Fruit fly (Drosophila melanogaster): Measurements from ENCODE around the gene CG8360.

CG8360 gene

DNA sequence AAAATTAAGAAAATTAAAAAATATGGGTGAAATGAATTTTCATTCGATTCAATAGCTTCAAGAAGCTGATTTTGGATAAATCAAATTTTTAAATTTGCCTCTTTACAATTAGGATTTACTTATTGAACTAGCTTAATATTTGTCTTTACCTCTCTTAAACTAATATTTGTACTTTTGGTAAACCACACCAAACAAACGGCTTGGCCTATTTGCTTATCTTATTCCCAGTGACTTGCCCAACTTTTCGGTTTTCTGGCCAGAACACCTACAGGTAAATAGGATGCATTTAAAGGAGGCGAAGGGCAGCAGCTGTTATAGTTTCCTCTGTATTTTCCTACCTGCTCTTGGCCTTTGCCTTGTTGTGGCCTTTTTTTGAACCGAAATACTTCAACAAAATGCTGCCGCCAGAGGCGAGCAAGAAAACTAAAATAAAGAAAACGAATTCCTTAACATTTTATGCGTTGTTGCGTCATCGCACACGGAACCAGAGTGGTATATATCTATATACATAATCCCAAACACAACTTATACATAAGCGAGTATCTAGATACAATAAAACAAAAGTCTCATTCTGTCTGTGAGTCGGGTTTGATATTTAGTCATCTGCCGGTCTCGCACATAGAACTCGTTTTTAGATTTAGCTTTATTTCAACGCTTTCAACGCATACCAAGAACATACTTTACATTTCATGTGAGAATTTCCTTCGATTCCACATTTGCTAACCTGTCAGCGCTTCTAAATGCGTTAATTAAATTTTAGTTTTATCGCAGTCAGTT, 46.8 kb upstream of the CG8360 start (continued):
- TF ChIP-seq CG11695 (GFP tag; IDR thresholded peaks at IDR 0.05) (no peak), CG10366 (GFP tag; IDR thresholded peaks at IDR 0.05) (no peak), nmo (GFP tag; optimal IDR thresholded peaks at IDR 0.05) (no peak), pho (GFP tag; optimal IDR thresholded peaks at IDR 0.05) (no peak), CG15269 (tag; optimal IDR thresholded peaks at IDR 0.05) (peak; percentile 1), psq (GFP tag; optimal IDR thresholded peaks at IDR 0.05) (no peak), D19A (tag; optimal IDR thresholded peaks at IDR 0.05) (peak; percentile 18), CG31441 (GFP tag; IDR thresholded peaks at IDR 0.05) (no peak), stwl (tag; optimal IDR thresholded peaks at IDR 0.05) (no peak), Tbp (GFP tag; optimal IDR thresholded peaks at IDR 0.05) (no peak), Dip2 (GFP tag; IDR thresholded peaks at IDR 0.05) (no peak), CG11504 (tag; optimal IDR thresholded peaks at IDR 0.05) (no peak), mam (GFP tag; optimal IDR thresholded peaks at IDR 0.05) (no peak)

DNA sequence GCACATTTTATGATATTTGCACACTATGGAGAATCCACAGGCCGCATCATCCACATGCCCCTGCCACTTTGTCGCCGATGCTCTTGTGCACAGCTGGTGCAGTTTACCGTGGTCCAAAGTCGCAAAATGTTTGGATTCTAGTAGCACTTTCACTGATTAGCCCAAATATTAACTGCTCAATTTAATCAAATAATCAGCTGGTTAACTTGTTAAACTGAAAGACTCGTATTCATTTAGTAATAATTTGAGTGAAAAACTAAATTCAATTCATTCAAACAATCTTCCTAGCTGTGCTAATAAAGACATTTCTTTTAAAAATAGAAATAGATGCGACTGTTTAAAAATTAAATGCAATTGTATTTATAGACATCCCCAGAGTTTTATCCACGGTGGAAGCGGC, 44.7 kb upstream of the CG8360 start:
- no peak for TF ChIP-seq CG8290 (GFP tag; optimal IDR thresholded peaks at IDR 0.05)
- no peak for TF ChIP-seq CG8290 (tag; optimal IDR thresholded peaks at IDR 0.05)
- TF ChIP-seq CG10209 (GFP tag; optimal IDR thresholded peaks at IDR 0.05), result no peak
- no peak for TF ChIP-seq Dll (GFP tag; IDR thresholded peaks at IDR 0.05; ENCODE audit: partially characterized antibody)
- no peak for TF ChIP-seq CG31388 (GFP tag; optimal IDR thresholded peaks at IDR 0.05)
- no peak for TF ChIP-seq GATAe (GFP tag; conservative IDR thresholded peaks at IDR 0.05)
- no peak for TF ChIP-seq Jarid2 (GFP tag; optimal IDR thresholded peaks at IDR 0.05)
- no peak for TF ChIP-seq cad (GFP tag; optimal IDR thresholded peaks at IDR 0.05)

DNA sequence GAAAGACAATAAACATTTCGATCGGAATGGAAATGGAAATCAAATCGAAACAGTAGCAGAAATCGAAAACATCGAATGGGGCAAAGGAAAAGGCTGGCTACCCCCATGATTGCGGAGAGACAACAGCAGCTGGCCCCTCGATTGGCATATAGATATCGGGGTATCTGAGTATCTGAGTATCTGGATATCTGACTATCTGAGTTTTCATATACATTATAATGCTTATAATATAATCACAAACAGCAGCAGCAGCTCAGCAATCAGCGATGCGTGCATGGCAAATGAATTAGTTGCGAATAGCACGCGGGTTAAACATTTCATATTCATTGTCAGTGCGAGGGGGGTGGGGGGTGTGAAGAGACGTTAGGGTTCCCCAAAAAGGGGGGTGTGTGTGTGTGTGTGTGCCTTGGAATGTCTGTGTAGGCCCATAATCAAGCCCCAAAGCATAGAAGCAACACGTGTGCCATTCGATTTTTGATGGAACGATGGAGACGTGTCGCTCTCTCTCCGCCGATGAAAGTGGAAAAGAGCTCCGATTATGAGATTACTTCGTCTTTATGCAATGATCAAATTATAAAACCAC, 42.1 kb upstream of the CG8360 start:
- no peak for TF ChIP-seq CG12155 (GFP tag; optimal IDR thresholded peaks at IDR 0.05)
- no peak for TF ChIP-seq tap (tag; optimal IDR thresholded peaks at IDR 0.05)
- TF ChIP-seq Fer3 (tag; optimal IDR thresholded peaks at IDR 0.05), result no peak
- TF ChIP-seq abd-A (tag; optimal IDR thresholded peaks at IDR 0.05), result peak; percentile 22
- TF ChIP-seq Rfx (GFP tag; IDR thresholded peaks at IDR 0.05), result peak; percentile 19; the same call in 1 of the 2 replicates
- peak; percentile 36 for TF ChIP-seq cg (GFP tag; optimal IDR thresholded peaks at IDR 0.05)
- TF ChIP-seq scrt (GFP tag; optimal IDR thresholded peaks at IDR 0.05), result peak; percentile 22
- peak; percentile 93 for TF ChIP-seq sd (tag; optimal IDR thresholded peaks at IDR 0.05)
- TF ChIP-seq Fer1 (GFP tag; optimal IDR thresholded peaks at IDR 0.05), result no peak
- TF ChIP-seq crol (GFP tag; IDR thresholded peaks at IDR 0.05), result peak; percentile 83
- TF ChIP-seq vvl (GFP tag; IDR thresholded peaks at IDR 0.05), result peak; percentile 42; the same call in 1 of the 2 replicates
- TF ChIP-seq CG12769 (tag; optimal IDR thresholded peaks at IDR 0.05), result peak; percentile 37
- TF ChIP-seq Med (GFP tag), result peak; percentile 50
- 0 out of 2 replicates have a peak, but pooled peaks have one; percentile 35 for TF ChIP-seq rib (GFP tag; IDR thresholded peaks at IDR 0.05)
- TF ChIP-seq CG32532 (GFP tag; IDR thresholded peaks at IDR 0.05), result peak; percentile 43; the same call in 1 of the 2 replicates
- no peak for TF ChIP-seq CG31441 (GFP tag; IDR thresholded peaks at IDR 0.05)
- no peak for TF ChIP-seq bcd (GFP tag; optimal IDR thresholded peaks at IDR 0.05)
- peak; percentile 30 for TF ChIP-seq mirr (GFP tag; optimal IDR thresholded peaks at IDR 0.05)
- no peak for TF ChIP-seq CG1792 (GFP tag; optimal IDR thresholded peaks at IDR 0.05)
- peak; percentile 49 for TF ChIP-seq cwo (GFP tag; optimal IDR thresholded peaks at IDR 0.05)
- peak; percentile 93 for TF ChIP-seq CG13894 (tag; optimal IDR thresholded peaks at IDR 0.05)
- TF ChIP-seq Bteb2 (GFP tag; optimal IDR thresholded peaks at IDR 0.05), result no peak
- no peak for TF ChIP-seq tx (GFP tag; optimal IDR thresholded peaks at IDR 0.05)
- TF ChIP-seq CG15269 (tag; optimal IDR thresholded peaks at IDR 0.05), result no peak
- 0 out of 4 replicates have a peak, but pooled peaks have one; percentile 26 for TF ChIP-seq chinmo (GFP tag; IDR thresholded peaks at IDR 0.05; ENCODE audit: partially characterized antibody)
